Fruit fly (Drosophila melanogaster) whole organism, prepupa: ENCODE results near the gene CG31415.

Source experiments
- Blimp-1 ChIP-seq: fragments of 200-800 bp; sonication (Bioruptor generic); optimal IDR thresholded peaks from 3 replicates; lab custom pipeline; 2017; ENCODE audit warnings: missing biosample characterization, missing genetic modification characterization, mild to moderate bottlenecking, moderate library complexity, missing genetic modification reagents
- CG10631 ChIP-seq: fragments of 200-800 bp; sonication (Bioruptor generic); optimal IDR thresholded peaks from 2 replicates; lab custom pipeline; 2016; ENCODE audit warnings: missing biosample characterization, missing genetic modification characterization
- CG11902 ChIP-seq: fragments of 200-800 bp; sonication (Bioruptor generic); optimal IDR thresholded peaks from 3 replicates; lab custom pipeline; 2016; ENCODE audit warnings: missing biosample characterization, missing genetic modification characterization
- CG1621 ChIP-seq: fragments of 200-800 bp; sonication (Bioruptor generic); optimal IDR thresholded peaks from 3 replicates; lab custom pipeline; 2018; ENCODE audit warnings: missing biosample characterization, mild to moderate bottlenecking, missing genetic modification characterization
- CG4318 ChIP-seq: fragments of 200-800 bp; sonication (Bioruptor generic); optimal IDR thresholded peaks from 3 replicates; lab custom pipeline; 2017; ENCODE audit warnings: missing biosample characterization, mild to moderate bottlenecking, missing genetic modification characterization
- Lpt ChIP-seq: fragments of 200-800 bp; sonication (Bioruptor generic); optimal IDR thresholded peaks from 3 replicates; lab custom pipeline; 2016; ENCODE audit warnings: missing biosample characterization, missing genetic modification characterization
- Met ChIP-seq: fragments of 200-800 bp; sonication (Bioruptor generic); optimal IDR thresholded peaks from 3 replicates; lab custom pipeline; 2016; ENCODE audit warnings: missing biosample characterization, missing genetic modification characterization
- OdsH ChIP-seq: fragments of 200-800 bp; sonication (Bioruptor generic); optimal IDR thresholded peaks from 3 replicates; lab custom pipeline; 2016; ENCODE audit warnings: missing biosample characterization, missing genetic modification characterization
- Sox102F ChIP-seq: fragments of 200-800 bp; sonication (Bioruptor generic); optimal IDR thresholded peaks from 2 replicates; lab custom pipeline; 2016; ENCODE audit warnings: missing biosample characterization, mild to moderate bottlenecking, missing genetic modification characterization
- Sox14 ChIP-seq: fragments of 200-800 bp; sonication (Bioruptor generic); optimal IDR thresholded peaks from 3 replicates; lab custom pipeline; 2016; ENCODE audit warnings: missing biosample characterization, missing genetic modification characterization
- achi ChIP-seq: fragments of 200-800 bp; sonication (Bioruptor generic); optimal IDR thresholded peaks from 3 replicates; lab custom pipeline; 2016; ENCODE audit warnings: missing biosample characterization, missing genetic modification characterization
- lz ChIP-seq: fragments of 200-800 bp; sonication (Bioruptor generic); optimal IDR thresholded peaks from 3 replicates; lab custom pipeline; 2016; ENCODE audit warnings: missing biosample characterization, missing genetic modification characterization
- pdm3 ChIP-seq: fragments of 200-800 bp; sonication (Bioruptor generic); optimal IDR thresholded peaks from 3 replicates; lab custom pipeline; 2016; ENCODE audit warnings: missing biosample characterization, missing genetic modification characterization

- TF ChIP-seq CG1621: no peak
- TF ChIP-seq CG4318 (GFP tag; lab: Kevin White, UChicago): no peak
- TF ChIP-seq Sox102F (GFP tag; lab: Kevin White, UChicago): no peak
- TF ChIP-seq Sox14 (GFP tag; lab: Kevin White, UChicago): no peak
- TF ChIP-seq CG11902 (GFP tag; lab: Kevin White, UChicago): no peak
- no peak for TF ChIP-seq CG10631
- TF ChIP-seq pdm3 (GFP tag; lab: Kevin White, UChicago): no peak
- TF ChIP-seq lz (GFP tag; lab: Kevin White, UChicago): no peak
- no peak for TF ChIP-seq OdsH (GFP tag; lab: Kevin White, UChicago)
- TF ChIP-seq achi (GFP tag; lab: Kevin White, UChicago): no peak
- TF ChIP-seq Lpt (GFP tag; lab: Kevin White, UChicago): no peak
- no peak for TF ChIP-seq Blimp-1 (GFP tag; lab: Kevin White, UChicago)
- no peak for TF ChIP-seq Met
Observed at dm6 chr3R:9700513-9700912, 42.8 kb upstream of the CG31415 start.
